Worm (Caenorhabditis elegans) whole organism, midembryonic: Measurements from ENCODE around the gene shw-3.

Experiments
- T22C8.4 ChIP-seq: fragments of 200-800 bp; sonication (Bioruptor generic); IDR thresholded peaks from 2 replicates; pipeline ENCODE4 v1.3.6; 2022; ENCODE audit warnings: missing genetic modification characterization, missing compliant biosample characterization
- cog-1 ChIP-seq: sonication (generic microtip); optimal IDR thresholded peaks from 2 replicates; lab custom pipeline; 2016; ENCODE audit warnings: missing genetic modification characterization, missing compliant biosample characterization
- flt-1 ChIP-seq: fragments of 200-800 bp; sonication (Bioruptor generic); IDR thresholded peaks from 2 replicates; pipeline ENCODE4 v1.3.6; 2022; ENCODE audit warnings: missing genetic modification characterization, missing compliant biosample characterization
- klf-2 ChIP-seq: fragments of 200-800 bp; sonication (Bioruptor generic); conservative IDR thresholded peaks from 2 replicates; pipeline ENCODE4 v1.3.6; 2022; ENCODE audit warnings: missing genetic modification reagents, missing genetic modification characterization, missing compliant biosample characterization
- med-1 ChIP-seq: sonication (generic microtip); optimal IDR thresholded peaks from 2 replicates; lab custom pipeline; 2017; ENCODE audit warnings: missing genetic modification characterization, mild to moderate bottlenecking, missing compliant biosample characterization, antibody characterized with exemption, missing genetic modification reagents; ENCODE audit not compliant: insufficient read depth
- ref-1 ChIP-seq: fragments of 200-800 bp; sonication (Bioruptor generic); conservative IDR thresholded peaks from 2 replicates; pipeline ENCODE4 v1.3.6; 2022; ENCODE audit warnings: missing genetic modification reagents, missing genetic modification characterization, missing compliant biosample characterization
- tab-1 ChIP-seq: fragments of 200-800 bp; sonication (Bioruptor generic); IDR thresholded peaks from 2 replicates; pipeline ENCODE4 v1.3.6; 2022; ENCODE audit warnings: missing genetic modification characterization, missing compliant biosample characterization
- ztf-23 ChIP-seq: fragments of 200-800 bp; sonication (Bioruptor generic); IDR thresholded peaks from 2 replicates; pipeline ENCODE4 v1.3.6; 2022; ENCODE audit warnings: missing genetic modification reagents, missing genetic modification characterization, missing compliant biosample characterization
- ztf-29 ChIP-seq: fragments of 200-800 bp; sonication (Bioruptor generic); IDR thresholded peaks from 2 replicates; pipeline ENCODE4 v1.3.6; 2022; ENCODE audit warnings: missing genetic modification reagents, missing genetic modification characterization, missing compliant biosample characterization

Gene shw-3

DNA sequence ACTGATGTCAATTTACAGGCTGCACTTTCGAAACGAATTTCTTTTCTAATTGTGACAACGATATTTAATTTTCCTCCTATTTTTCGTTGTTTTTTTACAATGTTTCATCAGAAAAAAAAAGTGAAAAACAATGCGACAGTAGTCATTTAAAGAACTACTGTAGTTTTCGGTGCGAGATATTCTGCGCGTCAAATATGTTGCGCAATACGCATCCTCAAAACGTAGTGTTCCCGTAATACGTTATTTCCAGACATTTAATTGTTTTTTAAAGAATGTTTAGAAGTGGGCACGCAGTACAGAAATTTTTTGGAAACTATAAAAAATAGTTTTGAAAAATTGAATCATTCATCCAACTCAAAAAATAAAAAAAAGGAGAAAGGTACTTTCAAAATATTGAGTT is 12.9 kb downstream of the shw-3 start:
- no peak for TF ChIP-seq tab-1 (GFP tag; lab: Robert Waterston, UW)
- no peak for TF ChIP-seq flt-1 (GFP tag; lab: Robert Waterston, UW)
- TF ChIP-seq ztf-29 (GFP tag; lab: Robert Waterston, UW) = no peak
- no peak for TF ChIP-seq ref-1 (GFP tag; lab: Robert Waterston, UW)
- no peak for TF ChIP-seq T22C8.4 (GFP tag; lab: Robert Waterston, UW)
- no peak for TF ChIP-seq med-1 (GFP tag; lab: Kevin White, UChicago)
- no peak for TF ChIP-seq cog-1

DNA sequence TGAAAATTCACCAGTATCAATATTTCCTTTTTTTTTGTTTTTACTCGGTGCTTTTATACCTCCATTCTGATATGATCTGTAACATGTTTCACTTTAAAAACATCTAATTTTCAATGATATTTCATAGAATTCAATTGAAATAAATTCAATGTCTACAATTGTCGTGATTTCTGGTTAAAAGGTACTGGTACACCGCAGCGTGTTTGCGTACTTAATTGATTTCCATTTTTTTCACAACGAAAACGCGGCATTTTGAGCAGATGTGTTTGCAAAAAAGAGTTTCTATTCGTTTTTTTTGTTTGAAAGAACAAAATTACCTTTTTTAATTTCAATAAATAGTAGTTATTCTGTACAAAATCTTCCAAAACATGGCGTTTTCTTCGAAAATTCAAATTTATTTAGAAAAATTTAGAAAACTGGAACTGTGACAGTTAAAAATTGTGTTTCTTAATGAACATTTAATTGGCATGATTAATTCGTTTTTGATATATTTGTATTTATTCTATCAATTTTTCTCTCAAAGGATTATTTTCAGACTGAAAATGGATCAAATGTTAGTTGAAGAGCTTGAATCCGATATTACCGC is 16.3 kb downstream of the shw-3 start, which contains the start of gene pnn-1:
pnn-1 (plus strand) TSS at position 536 of the 586 bp plus-strand sequence.
- no peak for TF ChIP-seq tab-1 (GFP tag; lab: Robert Waterston, UW)
- TF ChIP-seq flt-1 (GFP tag; lab: Robert Waterston, UW) = no peak
- no peak for TF ChIP-seq cog-1
- no peak for TF ChIP-seq T22C8.4 (GFP tag; lab: Robert Waterston, UW)
- TF ChIP-seq ztf-29 (GFP tag; lab: Robert Waterston, UW) = no peak
- TF ChIP-seq med-1 (GFP tag; lab: Kevin White, UChicago) = no peak
- TF ChIP-seq ztf-23 (GFP tag; lab: Robert Waterston, UW) = no peak
- no peak for TF ChIP-seq ref-1 (GFP tag; lab: Robert Waterston, UW)
- TF ChIP-seq klf-2 (GFP tag; lab: Robert Waterston, UW) = no peak

DNA sequence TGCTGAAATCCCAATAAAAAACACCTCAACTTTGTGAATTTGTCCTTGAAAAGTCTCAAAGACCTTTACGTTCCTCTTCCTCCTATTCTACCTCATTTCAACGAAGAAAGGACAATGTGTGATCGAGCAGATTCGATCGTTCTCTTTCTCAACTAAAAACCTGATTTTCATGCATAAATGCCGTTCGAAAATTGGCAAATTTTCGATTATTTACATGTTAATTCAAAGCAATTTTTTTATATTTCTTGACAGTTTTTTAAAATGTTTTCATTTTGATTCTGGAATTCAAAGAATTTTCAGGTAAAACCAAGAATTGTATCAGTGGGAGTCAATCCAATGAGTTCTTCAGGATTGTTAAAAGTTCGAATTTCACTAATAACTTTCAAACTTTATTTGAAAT is 18.4 kb downstream of the shw-3 start, which contains the start of gene lin-46:
lin-46 (plus strand) TSS at position 301 of the 400 bp plus-strand sequence.
- TF ChIP-seq ztf-29 (GFP tag; lab: Robert Waterston, UW) (no peak), cog-1 (no peak), flt-1 (GFP tag; lab: Robert Waterston, UW) (no peak), tab-1 (GFP tag; lab: Robert Waterston, UW) (no peak), med-1 (GFP tag; lab: Kevin White, UChicago) (no peak), T22C8.4 (GFP tag; lab: Robert Waterston, UW) (no peak), ztf-23 (GFP tag; lab: Robert Waterston, UW) (no peak), ref-1 (GFP tag; lab: Robert Waterston, UW) (no peak), klf-2 (GFP tag; lab: Robert Waterston, UW) (no peak)

DNA sequence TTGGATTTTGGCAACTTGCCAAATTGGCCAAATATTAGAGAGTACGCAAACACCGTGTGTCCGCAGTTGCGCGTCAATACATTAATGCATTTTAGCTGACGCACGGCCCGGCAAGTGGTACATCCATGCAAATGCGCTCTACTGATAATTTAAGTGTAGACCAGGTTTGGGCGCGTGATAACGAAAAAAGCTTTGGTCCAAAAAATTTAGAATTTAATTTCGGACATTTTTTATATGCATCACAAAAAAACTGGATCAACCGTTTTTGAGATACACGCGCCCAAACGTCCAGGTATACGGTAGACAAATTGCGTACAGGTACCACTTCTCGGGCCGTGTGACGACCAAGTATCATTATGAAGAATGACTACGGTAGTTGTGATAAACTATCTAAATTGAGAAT is 19.0 kb downstream of the shw-3 start, which contains the start of gene R186.8:
R186.8 (minus strand) TSS at position 58 of the 403 bp plus-strand sequence.
- peak; percentile 52 for TF ChIP-seq cog-1

DNA sequence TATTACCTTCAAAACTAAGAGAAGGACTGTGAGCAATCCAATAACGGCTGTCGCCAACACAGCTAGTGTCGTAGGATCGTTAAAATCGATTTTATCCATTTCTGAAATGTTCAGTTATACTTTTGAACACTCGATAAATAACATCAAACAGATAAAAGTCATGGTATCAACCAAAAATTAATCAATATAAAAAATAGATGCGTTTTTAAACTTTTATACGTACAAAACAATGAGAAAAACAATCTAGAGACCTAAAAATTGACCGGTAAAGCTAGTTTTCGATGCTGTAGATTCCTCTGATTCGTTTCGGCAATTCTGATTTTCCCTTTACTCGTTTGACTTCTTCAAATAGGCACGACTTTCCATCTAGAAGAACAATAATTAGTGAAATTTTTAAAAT is 19.9 kb downstream of the shw-3 start, which contains the start of gene R186.3:
R186.3 (minus strand) TSS at position 101 of the 400 bp plus-strand sequence.
- no peak for TF ChIP-seq ztf-29 (GFP tag; lab: Robert Waterston, UW)

DNA sequence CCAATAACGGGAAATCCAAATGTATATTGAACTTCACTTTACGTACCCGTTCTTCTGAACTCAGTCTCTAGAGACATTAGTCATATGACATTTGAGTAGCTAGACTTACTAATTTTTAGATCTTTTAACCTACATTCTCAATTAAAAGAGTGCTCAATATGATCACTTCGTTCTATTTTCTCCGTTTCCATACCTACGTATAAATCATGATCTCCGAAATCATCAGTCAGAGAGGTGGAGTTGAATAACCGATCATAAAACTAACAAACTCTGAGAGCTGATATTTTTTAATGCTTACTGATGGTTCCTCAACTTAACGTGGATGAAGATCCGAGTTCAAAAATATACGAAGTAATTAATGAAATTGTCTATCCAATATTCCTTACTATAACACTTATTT is 22.9 kb downstream of the shw-3 start, which contains the start of gene srd-35:
srd-35 (plus strand) TSS at position 301 of the 400 bp plus-strand sequence.
- TF ChIP-seq cog-1 (no peak), ztf-29 (GFP tag; lab: Robert Waterston, UW) (no peak), med-1 (GFP tag; lab: Kevin White, UChicago) (no peak), ref-1 (GFP tag; lab: Robert Waterston, UW) (no peak), ztf-23 (GFP tag; lab: Robert Waterston, UW) (no peak), T22C8.4 (GFP tag; lab: Robert Waterston, UW) (no peak), tab-1 (GFP tag; lab: Robert Waterston, UW) (no peak), klf-2 (GFP tag; lab: Robert Waterston, UW) (no peak), flt-1 (GFP tag; lab: Robert Waterston, UW) (no peak)

DNA sequence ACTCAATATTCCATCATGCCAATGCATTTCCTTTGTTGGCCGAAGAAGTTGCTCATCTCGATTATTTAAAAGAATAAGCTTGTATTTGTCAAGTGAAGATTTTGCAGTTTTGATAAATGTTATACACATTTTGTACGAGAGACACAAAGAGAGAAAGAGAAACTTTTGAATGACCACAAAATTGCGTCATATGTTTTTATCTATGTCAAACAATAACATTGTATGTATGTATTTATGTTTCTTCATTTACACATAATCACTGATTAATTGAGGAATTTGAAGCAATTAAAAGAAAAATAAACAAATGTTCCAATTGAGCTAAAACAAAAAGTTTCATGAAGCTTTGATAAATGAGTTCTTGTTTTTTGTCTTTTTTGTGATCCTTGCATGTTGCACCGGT is 23.8 kb downstream of the shw-3 start, which contains the start of gene hrg-9:
hrg-9 (minus strand) TSS at position 152 of the 400 bp plus-strand sequence.
- TF ChIP-seq T22C8.4 (GFP tag; lab: Robert Waterston, UW) (no peak), ref-1 (GFP tag; lab: Robert Waterston, UW) (no peak), ztf-29 (GFP tag; lab: Robert Waterston, UW) (no peak), cog-1 (no peak), klf-2 (GFP tag; lab: Robert Waterston, UW) (no peak), flt-1 (GFP tag; lab: Robert Waterston, UW) (no peak), ztf-23 (GFP tag; lab: Robert Waterston, UW) (no peak)

DNA sequence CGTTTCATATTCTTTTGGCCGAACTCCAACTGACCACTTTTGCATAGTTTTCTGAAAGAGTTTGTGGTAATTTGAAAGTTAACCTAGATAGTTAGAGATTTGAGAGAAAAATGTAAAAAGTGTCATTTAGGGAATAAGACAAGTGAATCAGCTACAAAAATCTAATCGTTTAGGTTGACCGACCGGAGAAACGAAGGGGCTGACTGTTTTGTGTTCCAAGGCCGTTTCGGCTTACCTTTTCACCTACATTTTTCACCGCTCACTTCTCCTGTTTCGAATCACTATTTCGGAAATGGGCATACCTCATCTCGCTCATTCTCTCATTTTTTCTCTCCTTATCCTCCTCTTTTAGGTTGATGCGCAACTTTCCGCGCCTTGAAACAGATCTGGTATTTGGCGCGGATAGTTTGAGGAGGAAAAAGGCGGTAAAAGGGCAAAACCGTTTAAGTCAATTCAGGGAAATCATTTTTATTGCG is 25.8 kb downstream of the shw-3 start, which contains the start of gene mpst-7:
mpst-7 (minus strand) TSS at position 51 of the 476 bp plus-strand sequence.
- TF ChIP-seq med-1 (GFP tag; lab: Kevin White, UChicago) = no peak
- TF ChIP-seq flt-1 (GFP tag; lab: Robert Waterston, UW) = no peak
- TF ChIP-seq ztf-23 (GFP tag; lab: Robert Waterston, UW) = no peak
- no peak for TF ChIP-seq klf-2 (GFP tag; lab: Robert Waterston, UW)
- TF ChIP-seq T22C8.4 (GFP tag; lab: Robert Waterston, UW) = no peak
- no peak for TF ChIP-seq cog-1
- no peak for TF ChIP-seq ztf-29 (GFP tag; lab: Robert Waterston, UW)
- TF ChIP-seq ref-1 (GFP tag; lab: Robert Waterston, UW) = no peak
- TF ChIP-seq tab-1 (GFP tag; lab: Robert Waterston, UW) = no peak

DNA sequence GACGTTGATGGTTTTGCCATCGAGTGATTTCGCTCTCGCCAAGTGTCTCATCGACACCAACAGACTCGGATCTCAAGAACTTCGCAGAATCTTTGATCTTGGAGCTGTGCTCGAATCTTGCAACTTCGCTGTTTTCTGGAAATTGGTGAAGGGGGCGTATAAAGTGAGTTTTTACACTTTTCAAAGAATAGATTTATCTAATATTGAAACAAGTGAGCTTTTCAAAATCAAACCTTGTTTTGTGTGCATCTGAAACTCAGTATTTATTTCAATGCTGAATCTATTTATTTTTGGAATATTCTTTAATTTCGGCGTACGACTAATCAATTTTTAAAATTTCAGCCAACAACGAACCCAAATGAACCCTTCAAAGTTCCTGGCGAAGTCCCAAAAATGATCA is 32.7 kb downstream of the shw-3 start:
- TF ChIP-seq tab-1 (GFP tag; lab: Robert Waterston, UW) = no peak
- TF ChIP-seq ref-1 (GFP tag; lab: Robert Waterston, UW) = no peak
- TF ChIP-seq med-1 (GFP tag; lab: Kevin White, UChicago) = no peak
- no peak for TF ChIP-seq ztf-23 (GFP tag; lab: Robert Waterston, UW)
